Worm (Caenorhabditis elegans): ENCODE measurements around the gene nphp-4.

The nphp-4 gene

DNA sequence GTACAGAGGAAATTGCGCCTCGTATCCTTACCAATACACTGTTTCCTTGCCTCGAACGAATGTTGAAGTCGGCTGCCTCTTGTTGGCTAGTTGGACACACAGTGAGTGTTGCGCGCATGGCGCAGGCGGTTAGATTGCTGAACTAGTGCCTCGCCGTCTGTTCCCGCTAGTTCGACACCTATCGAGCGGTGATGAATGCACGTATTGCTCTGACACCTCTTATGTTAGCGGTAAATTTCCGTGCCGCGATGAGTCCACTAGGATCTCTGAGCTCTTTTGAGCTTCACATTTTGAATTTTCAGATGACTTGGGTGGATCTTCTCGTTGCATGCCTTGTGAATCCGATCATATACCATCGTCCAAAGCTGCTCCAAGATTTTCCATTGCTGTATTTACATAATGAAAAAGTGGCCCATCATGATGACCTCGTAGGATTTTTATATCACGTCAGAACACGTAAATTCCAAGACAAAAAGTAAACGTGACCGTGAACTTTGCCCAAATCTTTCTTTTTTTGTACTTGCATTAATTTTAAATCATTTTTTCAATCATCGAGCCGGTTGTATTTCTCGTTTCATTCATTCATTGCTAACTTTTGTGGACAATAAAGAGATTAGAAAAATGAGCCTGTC, 60.6 kb downstream of the nphp-4 start, which contains the start of gene F55A11.11:
TSS of gene F55A11.11 (plus strand) at position 341 of the 632 bp plus-strand sequence.
- TF ChIP-seq php-3 (GFP tag; IDR thresholded peaks at IDR 0.05) = peak; percentile 93
- TF ChIP-seq vab-7 (GFP tag; IDR thresholded peaks at IDR 0.05) = peak; percentile 96
- TF ChIP-seq hlh-11 (tag; optimal IDR thresholded peaks at IDR 0.05) = peak; percentile 73
- peak; percentile 80 for TF ChIP-seq dve-1 (tag; optimal IDR thresholded peaks at IDR 0.05; ENCODE audit: insufficient read depth)
- TF ChIP-seq saeg-2 (GFP tag; IDR thresholded peaks at IDR 0.05) = peak; percentile 91
- TF ChIP-seq F44E2.7 (GFP tag; IDR thresholded peaks at IDR 0.05) = peak; percentile 98
- TF ChIP-seq set-16 (GFP tag; IDR thresholded peaks at IDR 0.05) = no peak; the same call in 1 of the 2 replicates
- peak; percentile 94 for TF ChIP-seq arid-1 (GFP tag; conservative IDR thresholded peaks at IDR 0.05)
- peak; percentile 65 for TF ChIP-seq ama-1 (optimal IDR thresholded peaks at IDR 0.05)
- TF ChIP-seq dmd-6 (GFP tag; IDR thresholded peaks at IDR 0.05) = peak; percentile 75
- TF ChIP-seq dmd-9 (GFP tag; IDR thresholded peaks at IDR 0.05) = peak; percentile 76
- no peak for TF ChIP-seq daf-12 (tag; optimal IDR thresholded peaks at IDR 0.05)
- peak; percentile 82 for TF ChIP-seq nhr-102 (tag; optimal IDR thresholded peaks at IDR 0.05)
- TF ChIP-seq nhr-111 (GFP tag; optimal IDR thresholded peaks at IDR 0.05) = peak; percentile 90
- no peak for TF ChIP-seq cey-2 (tag; optimal IDR thresholded peaks at IDR 0.05; ENCODE audit: borderline replicate concordance, insufficient read depth)
- TF ChIP-seq nhr-41 (GFP tag; IDR thresholded peaks at IDR 0.05) = peak; percentile 97
- peak; percentile 83 for TF ChIP-seq mep-1 (tag; optimal IDR thresholded peaks at IDR 0.05)
- peak; percentile 94 for TF ChIP-seq daf-19 (GFP tag; conservative IDR thresholded peaks at IDR 0.05)
- TF ChIP-seq D1046.2 (GFP tag; IDR thresholded peaks at IDR 0.05) = peak; percentile 93
- TF ChIP-seq lin-39 (tag; optimal IDR thresholded peaks at IDR 0.05) = no peak
- TF ChIP-seq ztf-11 (tag; optimal IDR thresholded peaks at IDR 0.05) = no peak
- TF ChIP-seq ztf-7 (tag; optimal IDR thresholded peaks at IDR 0.05) = peak; percentile 87
- TF ChIP-seq F37D6.2 (tag; optimal IDR thresholded peaks at IDR 0.05) = peak; percentile 53
- TF ChIP-seq fos-1 (tag; optimal IDR thresholded peaks at IDR 0.05) = no peak
- no peak for TF ChIP-seq ceh-82 (tag; optimal IDR thresholded peaks at IDR 0.05)
- TF ChIP-seq mxl-2 (GFP tag; conservative IDR thresholded peaks at IDR 0.05) = peak; percentile 80
- TF ChIP-seq lin-29 (GFP tag; IDR thresholded peaks at IDR 0.05) = peak; percentile 86
- no peak for TF ChIP-seq fkh-10 (GFP tag; optimal IDR thresholded peaks at IDR 0.05)
- TF ChIP-seq mdl-1 (tag; optimal IDR thresholded peaks at IDR 0.05) = peak; percentile 6 to 33
- peak; percentile 88 for TF ChIP-seq mdt-29 (GFP tag; IDR thresholded peaks at IDR 0.05)
- TF ChIP-seq skn-1 (tag; optimal IDR thresholded peaks at IDR 0.05) = no peak
- peak; percentile 22 for TF ChIP-seq nhr-6 (tag; optimal IDR thresholded peaks at IDR 0.05)
- TF ChIP-seq zip-11 (GFP tag; IDR thresholded peaks at IDR 0.05) = peak; percentile 89
- peak; percentile 91 for TF ChIP-seq nhr-42 (GFP tag; IDR thresholded peaks at IDR 0.05)
- TF ChIP-seq zfp-3 (GFP tag; conservative IDR thresholded peaks at IDR 0.05) = peak; percentile 86
- peak; percentile 76 for TF ChIP-seq F10B5.3 (tag; optimal IDR thresholded peaks at IDR 0.05)
- TF ChIP-seq snpc-4 (tag; optimal IDR thresholded peaks at IDR 0.05) = no peak
- no peak for TF ChIP-seq attf-4 (tag; optimal IDR thresholded peaks at IDR 0.05)
- TF ChIP-seq ceh-28 (tag; optimal IDR thresholded peaks at IDR 0.05) = no peak
- TF ChIP-seq Y75B8A.6 (GFP tag; IDR thresholded peaks at IDR 0.05) = peak; percentile 82
- TF ChIP-seq lin-13 (GFP tag; optimal IDR thresholded peaks at IDR 0.05) = peak; percentile 87
- TF ChIP-seq mes-2 (tag; optimal IDR thresholded peaks at IDR 0.05; ENCODE audit: poor library complexity, severe bottlenecking) = peak; percentile 80
- TF ChIP-seq ctbp-1 (GFP tag; IDR thresholded peaks at IDR 0.05) = peak; percentile 95
- peak; percentile 80 for TF ChIP-seq nhr-48 (tag; optimal IDR thresholded peaks at IDR 0.05)
- peak; percentile 53 for TF ChIP-seq dpl-1 (GFP tag; optimal IDR thresholded peaks at IDR 0.05)
- TF ChIP-seq pqm-1 (tag; optimal IDR thresholded peaks at IDR 0.05) = no peak
- peak; percentile 98 for TF ChIP-seq F26F4.8 (GFP tag; conservative IDR thresholded peaks at IDR 0.05)
- TF ChIP-seq nhr-77 (tag; optimal IDR thresholded peaks at IDR 0.05) = peak; percentile 12
- TF ChIP-seq R02D3.7 (tag; optimal IDR thresholded peaks at IDR 0.05) = peak; percentile 38
- TF ChIP-seq egl-27 (tag; optimal IDR thresholded peaks at IDR 0.05) = no peak
- no peak for TF ChIP-seq aly-2 (tag; optimal IDR thresholded peaks at IDR 0.05)
